Fruit fly (Drosophila melanogaster) whole organism, embryonic: Measurements from ENCODE around the gene SmydA-9.

Experiments used
- Ada2b ChIP-seq: fragments of 200-800 bp; sonication (Bioruptor generic); IDR thresholded peaks from 2 replicates; pipeline ENCODE4 v1.3.6; 2022; ENCODE audit warnings: missing biosample characterization, missing genetic modification characterization
- Adf1 ChIP-seq: fragments of 200-800 bp; sonication (Bioruptor generic); IDR thresholded peaks from 2 replicates; pipeline ENCODE4 v1.3.6; 2022; ENCODE audit warnings: missing biosample characterization, missing genetic modification characterization
- BEAF-32 ChIP-seq: fragments of 200-800 bp; sonication (Bioruptor generic); optimal IDR thresholded peaks from 3 replicates; lab custom pipeline; 2017; ENCODE audit warnings: missing biosample characterization, missing genetic modification characterization, mild to moderate bottlenecking, moderate library complexity, missing genetic modification reagents
- Bteb2 ChIP-seq: fragments of 200-800 bp; sonication (Bioruptor generic); optimal IDR thresholded peaks from 2 replicates; lab custom pipeline; 2016; ENCODE audit warnings: missing biosample characterization, missing genetic modification characterization
- CG10147 ChIP-seq: fragments of 200-800 bp; sonication (Bioruptor generic); optimal IDR thresholded peaks from 2 replicates; lab custom pipeline; 2019; ENCODE audit warnings: missing biosample characterization, mild to moderate bottlenecking, missing genetic modification characterization, moderate library complexity
- CG10274 ChIP-seq: fragments of 200-800 bp; sonication (Bioruptor generic); optimal IDR thresholded peaks from 3 replicates; lab custom pipeline; 2017; ENCODE audit warnings: missing biosample characterization, mild to moderate bottlenecking, missing genetic modification characterization
- CG11696 ChIP-seq: fragments of 200-800 bp; sonication (Bioruptor generic); IDR thresholded peaks from 2 replicates; pipeline ENCODE4 v1.3.6; 2022; ENCODE audit warnings: missing biosample characterization, missing genetic modification characterization
- CG12659 ChIP-seq: fragments of 200-800 bp; sonication (Bioruptor generic); optimal IDR thresholded peaks from 3 replicates; lab custom pipeline; 2017; ENCODE audit warnings: mild to moderate bottlenecking, missing biosample characterization, missing genetic modification reagents, missing genetic modification characterization
- CG13287 ChIP-seq: fragments of 200-800 bp; sonication (Bioruptor generic); IDR thresholded peaks from 2 replicates; pipeline ENCODE4 v1.3.6; 2022; ENCODE audit warnings: missing biosample characterization, missing genetic modification characterization; ENCODE audit not compliant: partially characterized antibody
- CG14860 ChIP-seq: fragments of 200-800 bp; sonication (Bioruptor generic); IDR thresholded peaks from 3 replicates; pipeline ENCODE4 v1.3.6; 2022; ENCODE audit warnings: missing biosample characterization, missing genetic modification characterization; ENCODE audit not compliant: partially characterized antibody
- CG1529 ChIP-seq: fragments of 200-800 bp; sonication (Bioruptor generic); optimal IDR thresholded peaks from 3 replicates; lab custom pipeline; 2018; ENCODE audit warnings: missing biosample characterization, missing genetic modification characterization
- CG17612 ChIP-seq: fragments of 200-800 bp; sonication (Bioruptor generic); IDR thresholded peaks from 2 replicates; pipeline ENCODE4 v1.3.6; 2022; ENCODE audit warnings: missing biosample characterization, missing genetic modification characterization
- CG17802 ChIP-seq: fragments of 200-800 bp; sonication (Bioruptor generic); optimal IDR thresholded peaks from 2 replicates; lab custom pipeline; 2018; ENCODE audit warnings: missing biosample characterization, mild to moderate bottlenecking, missing genetic modification characterization, moderate library complexity
- CG18619 ChIP-seq: fragments of 200-800 bp; sonication (Bioruptor generic); optimal IDR thresholded peaks from 3 replicates; lab custom pipeline; 2017; ENCODE audit warnings: missing biosample characterization, mild to moderate bottlenecking, missing genetic modification characterization
- CG2678 ChIP-seq: fragments of 200-800 bp; sonication (Bioruptor generic); optimal IDR thresholded peaks from 3 replicates; lab custom pipeline; 2019; ENCODE audit warnings: missing biosample characterization, mild to moderate bottlenecking, missing genetic modification characterization, moderate library complexity
- CG6272 ChIP-seq: fragments of 200-800 bp; sonication (Bioruptor generic); IDR thresholded peaks from 2 replicates; pipeline ENCODE4 v1.3.6; 2022; ENCODE audit warnings: missing biosample characterization, missing genetic modification characterization
- Dfd ChIP-seq, 2 experiments: fragments of >200 bp; optimal IDR thresholded peaks; 2 replicates each; lab custom pipeline; 2017; ENCODE audit warnings: missing biosample characterization in 2 of 2, missing genetic modification characterization in 2 of 2
- Doc3 ChIP-seq: fragments of 200-800 bp; sonication (Bioruptor generic); IDR thresholded peaks from 3 replicates; pipeline ENCODE4 v1.3.6; 2022; ENCODE audit warnings: missing biosample characterization, missing genetic modification characterization; ENCODE audit not compliant: partially characterized antibody
- Eip74EF ChIP-seq, 2 experiments: fragments of 200-800 bp in 1 of 2; fragments of >200 bp in 1 of 2; sonication (Bioruptor generic) in 1 of 2; optimal IDR thresholded peaks; 2 replicates each; lab custom pipeline; 2017 to 2019; ENCODE audit warnings: missing biosample characterization in 2 of 2, missing genetic modification characterization in 2 of 2, mild to moderate bottlenecking in 1 of 2, moderate library complexity in 1 of 2
- Ets65A ChIP-seq: fragments of 200-800 bp; sonication (Bioruptor generic); peaks from one replicate; lab custom pipeline; 2016; ENCODE audit warnings: missing biosample characterization, missing genetic modification characterization
- Hand ChIP-seq: fragments of 200-800 bp; sonication (Bioruptor generic); optimal IDR thresholded peaks from 2 replicates; lab custom pipeline; 2017; ENCODE audit warnings: mild to moderate bottlenecking, missing biosample characterization, missing genetic modification reagents, missing genetic modification characterization
- MESR4 ChIP-seq: fragments of 200-800 bp; sonication (Bioruptor generic); optimal IDR thresholded peaks from 2 replicates; lab custom pipeline; 2018; ENCODE audit warnings: missing biosample characterization, mild to moderate bottlenecking, missing genetic modification characterization, moderate library complexity
- NFAT ChIP-seq: fragments of 200-800 bp; sonication (Bioruptor generic); IDR thresholded peaks from 2 replicates; pipeline ENCODE4 v1.3.6; 2022; ENCODE audit warnings: missing biosample characterization, missing genetic modification characterization
- TFAM ChIP-seq: fragments of 200-800 bp; sonication (Bioruptor generic); optimal IDR thresholded peaks from 2 replicates; lab custom pipeline; 2017; ENCODE audit warnings: missing biosample characterization, missing genetic modification characterization, inconsistent platforms
- ase ChIP-seq: fragments of 200-800 bp; sonication (Bioruptor generic); IDR thresholded peaks from 3 replicates; pipeline ENCODE4 v1.3.6; 2022; ENCODE audit warnings: missing biosample characterization, missing genetic modification characterization
- bigmax ChIP-seq: fragments of 200-800 bp; sonication (Bioruptor generic); optimal IDR thresholded peaks from 2 replicates; lab custom pipeline; 2018; ENCODE audit warnings: missing biosample characterization, mild to moderate bottlenecking, missing genetic modification characterization
- chinmo ChIP-seq: fragments of 200-800 bp; sonication (Bioruptor generic); IDR thresholded peaks from 4 replicates; pipeline ENCODE4 v1.3.6; 2022; ENCODE audit warnings: missing biosample characterization, missing genetic modification characterization; ENCODE audit not compliant: partially characterized antibody
- corto ChIP-seq: fragments of 200-800 bp; sonication (Bioruptor generic); optimal IDR thresholded peaks from 2 replicates; lab custom pipeline; 2016; ENCODE audit warnings: missing biosample characterization, mild to moderate bottlenecking, missing genetic modification characterization, moderate library complexity
- croc ChIP-seq: fragments of 200-800 bp; sonication (Bioruptor generic); conservative IDR thresholded peaks from 3 replicates; pipeline ENCODE4 v1.3.6; 2022; ENCODE audit warnings: missing biosample characterization, missing genetic modification characterization
- crp ChIP-seq, 2 experiments: fragments of 200-800 bp; sonication (Bioruptor generic); optimal IDR thresholded peaks; 2 replicates in 1 of 2; 3 replicates in 1 of 2; lab custom pipeline; 2017; ENCODE audit warnings: missing biosample characterization in 2 of 2, missing genetic modification characterization in 2 of 2, mild to moderate bottlenecking in 1 of 2, moderate library complexity in 1 of 2
- en ChIP-seq: fragments of 200-800 bp; sonication (Bioruptor generic); optimal IDR thresholded peaks from 2 replicates; lab custom pipeline; 2016; ENCODE audit warnings: missing biosample characterization, missing genetic modification characterization
- gce ChIP-seq: fragments of 200-800 bp; sonication (Bioruptor generic); IDR thresholded peaks from 3 replicates; pipeline ENCODE4 v1.3.6; 2022; ENCODE audit warnings: missing biosample characterization, missing genetic modification characterization
- gcm2 ChIP-seq: fragments of 200-800 bp; sonication (Bioruptor generic); optimal IDR thresholded peaks from 2 replicates; lab custom pipeline; 2016; ENCODE audit warnings: missing biosample characterization, missing genetic modification characterization
- gsb ChIP-seq: fragments of 200-800 bp; sonication (Bioruptor generic); IDR thresholded peaks from 2 replicates; pipeline ENCODE4 v1.3.6; 2022; ENCODE audit warnings: missing biosample characterization, missing genetic modification characterization
- ind ChIP-seq: fragments of 200-800 bp; sonication (Bioruptor generic); optimal IDR thresholded peaks from 3 replicates; lab custom pipeline; 2016; ENCODE audit warnings: missing biosample characterization, missing genetic modification characterization
- ken ChIP-seq: fragments of 200-800 bp; sonication (Bioruptor generic); IDR thresholded peaks from 3 replicates; pipeline ENCODE4 v1.3.6; 2022; ENCODE audit warnings: missing biosample characterization, missing genetic modification characterization
- knrl ChIP-seq: fragments of 200-800 bp; sonication (Bioruptor generic); IDR thresholded peaks from 3 replicates; pipeline ENCODE4 v1.3.6; 2022; ENCODE audit warnings: missing biosample characterization, missing genetic modification characterization; ENCODE audit not compliant: partially characterized antibody
- lab ChIP-seq: fragments of 200-800 bp; sonication (Bioruptor generic); optimal IDR thresholded peaks from 3 replicates; lab custom pipeline; 2017; ENCODE audit warnings: missing biosample characterization, missing genetic modification characterization, mild to moderate bottlenecking, moderate library complexity, missing genetic modification reagents
- lola ChIP-seq, 3 experiments: fragments of >200 bp in 2 of 3; fragments of 200-800 bp in 1 of 3; sonication (Bioruptor generic) in 1 of 3; optimal IDR thresholded peaks; 2 replicates each; lab custom pipeline; 2017 to 2019; ENCODE audit warnings: missing biosample characterization in 3 of 3, missing genetic modification characterization in 3 of 3, mild to moderate bottlenecking in 1 of 3, moderate library complexity in 1 of 3
- nmo ChIP-seq: fragments of 200-800 bp; sonication (Bioruptor generic); optimal IDR thresholded peaks from 2 replicates; lab custom pipeline; 2018; ENCODE audit warnings: missing biosample characterization, mild to moderate bottlenecking, missing genetic modification characterization, moderate library complexity
- pho ChIP-seq: fragments of 200-800 bp; sonication (Bioruptor generic); optimal IDR thresholded peaks from 2 replicates; lab custom pipeline; 2016; ENCODE audit warnings: missing biosample characterization, missing genetic modification characterization
- row ChIP-seq: fragments of 200-800 bp; sonication (Bioruptor generic); IDR thresholded peaks from 3 replicates; pipeline ENCODE4 v1.3.6; 2022; ENCODE audit warnings: missing biosample characterization, missing genetic modification characterization
- sens ChIP-seq: fragments of 200-800 bp; sonication (Bioruptor generic); peaks from one replicate; lab custom pipeline; 2016; ENCODE audit warnings: missing biosample characterization, missing genetic modification characterization
- slou ChIP-seq: fragments of 200-800 bp; sonication (Bioruptor generic); optimal IDR thresholded peaks from 3 replicates; lab custom pipeline; 2016; ENCODE audit warnings: missing biosample characterization, missing genetic modification characterization
- tll ChIP-seq, 2 experiments: fragments of 200-800 bp in 1 of 2; fragments of >200 bp in 1 of 2; sonication (Bioruptor generic) in 1 of 2; optimal IDR thresholded peaks; 2 replicates each; lab custom pipeline; 2017 to 2019; ENCODE audit warnings: missing biosample characterization in 2 of 2, missing genetic modification characterization in 2 of 2, mild to moderate bottlenecking in 1 of 2, moderate library complexity in 1 of 2
- tna ChIP-seq: fragments of 200-800 bp; sonication (Bioruptor generic); IDR thresholded peaks from 2 replicates; pipeline ENCODE4 v1.3.6; 2022; ENCODE audit warnings: missing biosample characterization, missing genetic modification characterization; ENCODE audit not compliant: partially characterized antibody
- toy ChIP-seq: fragments of 200-800 bp; sonication (Bioruptor generic); IDR thresholded peaks from 2 replicates; pipeline ENCODE4 v1.3.6; 2022; ENCODE audit warnings: missing biosample characterization, missing genetic modification characterization
- trem ChIP-seq: fragments of 200-800 bp; optimal IDR thresholded peaks from 3 replicates; lab custom pipeline; 2019; ENCODE audit warnings: missing biosample characterization, mild to moderate bottlenecking, missing genetic modification characterization, moderate library complexity
- wek ChIP-seq: fragments of 200-800 bp; sonication (Bioruptor generic); optimal IDR thresholded peaks from 3 replicates; lab custom pipeline; 2018; ENCODE audit warnings: missing biosample characterization, mild to moderate bottlenecking, missing genetic modification characterization, moderate library complexity

Gene SmydA-9

DNA sequence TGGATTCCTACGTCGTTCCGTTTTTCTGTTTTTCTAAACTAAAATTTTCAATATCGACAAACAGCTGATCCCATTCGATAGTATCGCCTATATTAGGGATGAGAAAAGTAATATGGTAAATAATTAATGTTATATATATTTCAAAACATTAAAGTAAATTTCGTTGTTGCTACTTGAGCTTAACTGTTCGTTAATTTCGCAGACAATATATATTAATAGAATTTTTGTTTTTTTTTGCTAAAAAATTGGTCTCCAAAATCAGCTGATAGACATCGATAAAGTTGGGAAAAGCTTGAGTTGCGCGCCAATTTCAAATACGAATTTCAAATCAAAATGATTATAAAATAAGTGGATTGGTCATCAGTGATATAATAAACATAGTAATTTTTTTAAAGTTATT, 14.3 kb downstream of the SmydA-9 start, which contains the start of gene CG12118 (continued):
- TF ChIP-seq CG11696 (GFP tag; lab: Robert Waterston, UW) (no peak), Bteb2 (GFP tag; lab: Kevin White, UChicago) (peak; percentile 76), BEAF-32 (peak; percentile 89), Hand (GFP tag; lab: Kevin White, UChicago) (peak; percentile 32), croc (GFP tag; lab: Robert Waterston, UW) (peak; percentile 39; the same call in 2 of the 3 replicates), CG17802 (tag; lab: Kevin White, UChicago) (peak; percentile 25), CG1529 (GFP tag; lab: Kevin White, UChicago) (peak; percentile 40), toy (GFP tag; lab: Robert Waterston, UW) (no peak), Ets65A (peak; percentile 18), Adf1 (GFP tag; lab: Robert Waterston, UW) (peak; percentile 62), CG12659 (GFP tag; lab: Kevin White, UChicago) (peak; percentile 74), chinmo (peak; percentile 72; the same call in 1 of the 4 replicates), CG10274 (GFP tag; lab: Kevin White, UChicago) (no peak), CG18619 (peak; percentile 57), sens (peak; percentile 88), pho (GFP tag; lab: Kevin White, UChicago) (peak; percentile 56), ind (GFP tag; lab: Kevin White, UChicago) (peak; percentile 80), CG13287 (peak; percentile 96), bigmax (GFP tag; lab: Kevin White, UChicago) (no peak), CG6272 (peak; percentile 80), TFAM (GFP tag; lab: Kevin White, UChicago) (no peak), crp (GFP tag; optimal IDR thresholded peaks at IDR 0.05; lab: Kevin White, UChicago) (peak; percentile 87 to 98), ken (GFP tag; lab: Robert Waterston, UW) (peak; percentile 87), CG2678 (tag; lab: Kevin White, UChicago) (peak; percentile 81), MESR4 (no peak), CG17612 (peak; percentile 65), CG14860 (GFP tag; lab: Robert Waterston, UW) (peak; percentile 78), wek (GFP tag; lab: Kevin White, UChicago) (no peak), gcm2 (GFP tag; lab: Kevin White, UChicago) (peak; percentile 13), tll (GFP tag; optimal IDR thresholded peaks at IDR 0.05; lab: Kevin White, UChicago) (no peak), NFAT (GFP tag; lab: Robert Waterston, UW) (peak; percentile 78), Ada2b (peak; percentile 75), corto (GFP tag; lab: Kevin White, UChicago) (peak; percentile 68), Doc3 (peak; percentile 95), row (GFP tag; lab: Robert Waterston, UW) (peak; percentile 91), knrl (GFP tag; lab: Robert Waterston, UW) (peak; percentile 93), en (GFP tag; lab: Kevin White, UChicago) (no peak), Dfd (GFP tag; optimal IDR thresholded peaks at IDR 0.05; lab: Kevin White, UChicago) (no peak), CG10147 (GFP tag; lab: Kevin White, UChicago) (peak; percentile 69), slou (peak; percentile 70), trem (tag; lab: Kevin White, UChicago) (peak; percentile 73), nmo (peak; percentile 85), lab (GFP tag; lab: Kevin White, UChicago) (peak; percentile 79), ase (peak; percentile 71; the same call in 2 of the 3 replicates), tna (GFP tag; lab: Robert Waterston, UW) (peak; percentile 81; the same call in 1 of the 2 replicates), Eip74EF (GFP tag; optimal IDR thresholded peaks at IDR 0.05; lab: Kevin White, UChicago) (peak in 1 of 2 experiments; percentile 54), lola (GFP tag; optimal IDR thresholded peaks at IDR 0.05; lab: Kevin White, UChicago) (peak in 1 of 3 experiments; percentile 75), gsb (GFP tag; lab: Robert Waterston, UW) (peak; percentile 33; the same call in 1 of the 2 replicates), gce (GFP tag; lab: Robert Waterston, UW) (no peak)
